Worm (Caenorhabditis elegans): ENCODE measurements around the gene csq-1.

Gene csq-1

ce11 chrX:14674028-14674427 is 10.6 kb upstream of the csq-1 start, which contains the start of gene slt-1:
slt-1 (plus strand) TSS chrX:14674328.
- TF ChIP-seq ceh-18 (tag; optimal IDR thresholded peaks at IDR 0.05) (peak; percentile 2), odd-2 (tag; optimal IDR thresholded peaks at IDR 0.05) (no peak), C38D4.7 (GFP tag; optimal IDR thresholded peaks at IDR 0.05) (no peak), syd-9 (tag; optimal IDR thresholded peaks at IDR 0.05) (no peak), dmd-4 (tag; optimal IDR thresholded peaks at IDR 0.05; ENCODE audit: borderline replicate concordance) (no peak), ceh-19 (GFP tag; optimal IDR thresholded peaks at IDR 0.05) (no peak), F13H6.1 (tag; optimal IDR thresholded peaks at IDR 0.05) (no peak)

- no peak for TF ChIP-seq tbx-7 (tag; optimal IDR thresholded peaks at IDR 0.05)
- TF ChIP-seq fax-1 (tag; optimal IDR thresholded peaks at IDR 0.05), result no peak
- no peak for TF ChIP-seq pax-1 (tag; optimal IDR thresholded peaks at IDR 0.05)
- TF ChIP-seq C38D4.7 (GFP tag; optimal IDR thresholded peaks at IDR 0.05), result no peak
Observed at ce11 chrX:14678983-14679382, 5.7 kb upstream of the csq-1 start.

- TF ChIP-seq che-1 (tag; optimal IDR thresholded peaks at IDR 0.05), result no peak
- TF ChIP-seq pros-1 (tag; optimal IDR thresholded peaks at IDR 0.05), result no peak
- no peak for TF ChIP-seq unc-55 (GFP tag; optimal IDR thresholded peaks at IDR 0.05)
- TF ChIP-seq nhr-232 (tag; optimal IDR thresholded peaks at IDR 0.05), result no peak
- TF ChIP-seq T23F11.4 (GFP tag; optimal IDR thresholded peaks at IDR 0.05), result no peak
- TF ChIP-seq lim-6 (tag; optimal IDR thresholded peaks at IDR 0.05), result no peak
- no peak for TF ChIP-seq pat-9 (tag; optimal IDR thresholded peaks at IDR 0.05)
- no peak for TF ChIP-seq ztf-16 (tag; optimal IDR thresholded peaks at IDR 0.05)
- no peak for TF ChIP-seq dmd-4 (tag; optimal IDR thresholded peaks at IDR 0.05; ENCODE audit: borderline replicate concordance)
- TF ChIP-seq zip-5 (tag; optimal IDR thresholded peaks at IDR 0.05), result no peak
- no peak for TF ChIP-seq madf-2 (tag; optimal IDR thresholded peaks at IDR 0.05)
- no peak for TF ChIP-seq pha-2 (tag; optimal IDR thresholded peaks at IDR 0.05)
- TF ChIP-seq ceh-22 (tag; optimal IDR thresholded peaks at IDR 0.05), result no peak
- no peak for TF ChIP-seq ceh-19 (GFP tag; optimal IDR thresholded peaks at IDR 0.05)
- no peak for TF ChIP-seq ceh-9 (tag; optimal IDR thresholded peaks at IDR 0.05)
- no peak for TF ChIP-seq tbx-2 (tag; optimal IDR thresholded peaks at IDR 0.05)
Observed at ce11 chrX:14680474-14680873, 4.2 kb upstream of the csq-1 start.

ce11 chrX:14692905-14693304 is 8.2 kb downstream of the csq-1 start, which contains the start of gene sox-3:
sox-3 (minus strand) TSS chrX:14693005.
- TF ChIP-seq unc-3 (GFP tag; conservative IDR thresholded peaks at IDR 0.05) (no peak), unc-3 (tag; optimal IDR thresholded peaks at IDR 0.05) (no peak), ets-4 (tag; optimal IDR thresholded peaks at IDR 0.05) (no peak), zip-5 (tag; optimal IDR thresholded peaks at IDR 0.05) (no peak), fkh-6 (tag; optimal IDR thresholded peaks at IDR 0.05) (no peak), ama-1 (optimal IDR thresholded peaks at IDR 0.05) (no peak), rnt-1 (tag; optimal IDR thresholded peaks at IDR 0.05) (no peak), fax-1 (tag; optimal IDR thresholded peaks at IDR 0.05) (no peak), gmeb-2 (tag; optimal IDR thresholded peaks at IDR 0.05) (no peak), eyg-1 (tag; optimal IDR thresholded peaks at IDR 0.05) (no peak), Y22D7AL.16 (tag; optimal IDR thresholded peaks at IDR 0.05) (no peak), ceh-34 (tag; optimal IDR thresholded peaks at IDR 0.05) (no peak), pat-9 (tag; optimal IDR thresholded peaks at IDR 0.05) (no peak), ceh-30 (tag; optimal IDR thresholded peaks at IDR 0.05) (no peak), ceh-31 (tag; optimal IDR thresholded peaks at IDR 0.05) (no peak), madf-2 (tag; optimal IDR thresholded peaks at IDR 0.05) (no peak), hlh-15 (tag; optimal IDR thresholded peaks at IDR 0.05) (no peak), hlh-8 (tag; optimal IDR thresholded peaks at IDR 0.05) (no peak), unc-42 (tag; optimal IDR thresholded peaks at IDR 0.05) (no peak), ref-2 (tag; optimal IDR thresholded peaks at IDR 0.05) (no peak), sox-4 (tag; optimal IDR thresholded peaks at IDR 0.05) (no peak)
